Worm (Caenorhabditis elegans): Measurements from ENCODE around the gene aat-8.

aat-8 gene

DNA sequence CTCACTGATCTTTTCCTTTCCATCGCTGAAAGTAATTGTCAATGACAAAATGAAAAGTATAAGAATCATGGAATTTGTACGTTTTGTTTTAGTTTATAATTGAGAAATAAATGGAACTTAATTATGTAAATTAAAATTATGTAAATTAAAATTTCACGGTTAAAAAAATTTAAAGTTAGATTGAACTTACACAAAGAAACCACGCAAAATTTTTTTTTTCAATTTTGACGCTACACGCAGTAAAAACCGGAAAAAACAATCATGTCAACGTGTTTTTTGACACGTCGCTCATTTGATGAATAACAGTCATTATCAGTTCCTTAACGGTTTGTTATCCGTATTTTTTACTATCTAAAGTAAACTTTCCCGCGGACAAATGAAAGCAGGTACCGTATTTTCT is 16.3 kb upstream of the aat-8 start, which contains the start of the genes F37C4.8 and oac-23:
F37C4.8 (minus strand) TSS at position 101 of the 400 bp plus-strand sequence.
oac-23 (plus strand) TSS at position 323 of the 400 bp plus-strand sequence.
- TF ChIP-seq madf-5 (GFP tag; IDR thresholded peaks at IDR 0.05) (no peak), aha-1 (tag) (peak; percentile 32)

DNA sequence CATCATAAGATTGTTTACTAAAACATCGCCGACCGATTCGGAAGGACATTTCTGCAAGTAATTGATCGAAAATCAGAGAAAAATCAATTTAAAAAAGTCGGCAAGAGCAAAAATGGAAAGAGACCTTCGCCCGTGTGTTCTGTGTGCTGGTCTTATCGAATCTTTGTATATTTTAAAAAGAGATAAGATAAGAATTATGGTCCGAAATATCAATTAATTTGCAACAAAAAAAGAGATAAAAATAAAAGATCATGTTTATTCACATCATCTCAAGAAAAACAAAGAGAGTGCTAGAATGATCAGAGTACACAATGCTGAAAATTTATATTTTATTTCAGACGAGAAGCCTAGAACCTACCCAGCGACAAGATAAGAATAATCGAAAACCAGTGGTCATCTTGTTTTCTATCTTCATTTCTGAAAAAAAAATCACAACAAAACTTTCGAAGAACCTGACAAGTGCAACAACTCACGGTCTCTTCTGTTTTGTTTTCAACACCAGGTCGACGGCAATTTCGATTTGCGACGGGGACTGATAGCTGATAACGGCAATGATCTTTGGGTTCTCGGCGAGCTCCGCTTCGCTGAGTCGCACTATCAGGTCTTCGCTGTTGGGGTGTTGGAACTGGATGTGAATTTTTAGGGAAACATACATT is 13.6 kb upstream of the aat-8 start, which contains the start of gene F37C4.6:
F37C4.6 (minus strand) TSS at position 51 of the 656 bp plus-strand sequence.
- no peak for TF ChIP-seq arid-1 (GFP tag; conservative IDR thresholded peaks at IDR 0.05)
- no peak for TF ChIP-seq Y48G9A.11 (GFP tag; IDR thresholded peaks at IDR 0.05)
- TF ChIP-seq ceh-82 (tag; optimal IDR thresholded peaks at IDR 0.05): no peak
- TF ChIP-seq dmd-6 (GFP tag; IDR thresholded peaks at IDR 0.05): peak; percentile 14; the same call in 1 of the 2 replicates
- TF ChIP-seq Y105C5A.15 (GFP tag; IDR thresholded peaks at IDR 0.05): no peak
- TF ChIP-seq daf-16 (GFP tag; optimal IDR thresholded peaks at IDR 0.05): no peak
- peak; percentile 85 for TF ChIP-seq daf-16 (tag; optimal IDR thresholded peaks at IDR 0.05)
- peak; percentile 9 for TF ChIP-seq nhr-28 (tag; optimal IDR thresholded peaks at IDR 0.05)
- TF ChIP-seq unc-62 (GFP tag; optimal IDR thresholded peaks at IDR 0.05 in 1 of 2): no peak
- no peak for TF ChIP-seq unc-62 (tag; optimal IDR thresholded peaks at IDR 0.05)
- TF ChIP-seq hlh-11 (tag; optimal IDR thresholded peaks at IDR 0.05): peak; percentile 49
- TF ChIP-seq ceh-20 (GFP tag; IDR thresholded peaks at IDR 0.05): no peak
- TF ChIP-seq pqm-1 (tag; optimal IDR thresholded peaks at IDR 0.05): peak; percentile 18

- TF ChIP-seq lin-39 (tag; optimal IDR thresholded peaks at IDR 0.05) (no peak), aha-1 (tag) (peak; percentile 91), unc-62 (GFP tag; optimal IDR thresholded peaks at IDR 0.05 in 1 of 2) (peak in 1 of 2 experiments; percentile 67), unc-62 (tag; optimal IDR thresholded peaks at IDR 0.05) (no peak)
These were observed 12.1 kb upstream of the aat-8 start for ce11 chrIV:3876955-3877354.

- TF ChIP-seq lin-38 (GFP tag; IDR thresholded peaks at IDR 0.05): no peak
- no peak for TF ChIP-seq arid-1 (GFP tag; conservative IDR thresholded peaks at IDR 0.05)
- no peak for TF ChIP-seq jun-1 (tag; optimal IDR thresholded peaks at IDR 0.05)
- no peak for TF ChIP-seq egl-43 (GFP tag; IDR thresholded peaks at IDR 0.05)
- no peak for TF ChIP-seq spr-1 (tag; optimal IDR thresholded peaks at IDR 0.05)
- no peak for TF ChIP-seq skn-1 (tag; optimal IDR thresholded peaks at IDR 0.05)
- TF ChIP-seq hmg-1.1 (GFP tag; IDR thresholded peaks at IDR 0.05): no peak
- no peak for TF ChIP-seq F49E8.2 (tag; optimal IDR thresholded peaks at IDR 0.05; ENCODE audit: borderline replicate concordance)
- no peak for TF ChIP-seq pha-4 (GFP tag; IDR thresholded peaks at IDR 0.05)
- peak; percentile 38 for TF ChIP-seq pha-4 (tag; optimal IDR thresholded peaks at IDR 0.05)
- no peak for TF ChIP-seq R02D3.7 (tag; optimal IDR thresholded peaks at IDR 0.05)
- TF ChIP-seq Y105C5A.15 (GFP tag; IDR thresholded peaks at IDR 0.05): no peak
- no peak for TF ChIP-seq tag-97 (GFP tag; IDR thresholded peaks at IDR 0.05)
- TF ChIP-seq ceh-32 (tag; optimal IDR thresholded peaks at IDR 0.05; ENCODE audit: poor library complexity): no peak
- no peak for TF ChIP-seq nhr-76 (tag; optimal IDR thresholded peaks at IDR 0.05)
- peak; percentile 73 for TF ChIP-seq dmd-6 (GFP tag; IDR thresholded peaks at IDR 0.05)
- peak; percentile 24 for TF ChIP-seq pqm-1 (tag; optimal IDR thresholded peaks at IDR 0.05)
- no peak for TF ChIP-seq vab-7 (GFP tag; IDR thresholded peaks at IDR 0.05)
- peak; percentile 70 for TF ChIP-seq dve-1 (tag; optimal IDR thresholded peaks at IDR 0.05; ENCODE audit: insufficient read depth)
- no peak for TF ChIP-seq nhr-42 (GFP tag; IDR thresholded peaks at IDR 0.05)
- TF ChIP-seq egl-27 (tag; optimal IDR thresholded peaks at IDR 0.05): no peak
- TF ChIP-seq daf-16 (GFP tag; optimal IDR thresholded peaks at IDR 0.05): peak in 1 of 2 experiments; percentile 7
- peak; percentile 78 for TF ChIP-seq daf-16 (tag; optimal IDR thresholded peaks at IDR 0.05)
- no peak for TF ChIP-seq unc-130 (GFP tag; optimal IDR thresholded peaks at IDR 0.05)
- 0 out of 2 replicates have a peak, but pooled peaks have one; percentile 45 for TF ChIP-seq ceh-20 (GFP tag; IDR thresholded peaks at IDR 0.05)
- peak; percentile 86 for TF ChIP-seq nhr-6 (tag; optimal IDR thresholded peaks at IDR 0.05)
- TF ChIP-seq tra-1 (GFP tag; IDR thresholded peaks at IDR 0.05): no peak
- no peak for TF ChIP-seq ctbp-1 (GFP tag; IDR thresholded peaks at IDR 0.05)
- no peak for TF ChIP-seq unc-39 (tag; optimal IDR thresholded peaks at IDR 0.05)
- TF ChIP-seq set-16 (GFP tag; IDR thresholded peaks at IDR 0.05): peak; percentile 57
- peak; percentile 70 for TF ChIP-seq php-3 (GFP tag; IDR thresholded peaks at IDR 0.05)
- TF ChIP-seq zfp-2 (tag; optimal IDR thresholded peaks at IDR 0.05): no peak
- no peak for TF ChIP-seq daf-19 (GFP tag; conservative IDR thresholded peaks at IDR 0.05)
- no peak for TF ChIP-seq snpc-4 (tag; optimal IDR thresholded peaks at IDR 0.05)
- no peak for TF ChIP-seq daf-8 (GFP tag; IDR thresholded peaks at IDR 0.05)
- TF ChIP-seq mdt-29 (GFP tag; IDR thresholded peaks at IDR 0.05): no peak
These were observed 10.4 kb upstream of the aat-8 start for ce11 chrIV:3875260-3875659.
